Worm (Caenorhabditis elegans) whole organism, young adult: ENCODE results near the gene srd-47.

Source experiments
- B0035.1 ChIP-seq: sonication (generic microtip); optimal IDR thresholded peaks from 2 replicates; lab custom pipeline; 2016; ENCODE audit warnings: missing genetic modification characterization, mild to moderate bottlenecking, missing compliant biosample characterization, missing genotype, missing genetic modification reagents
- B0261.1 ChIP-seq: sonication (generic microtip); optimal IDR thresholded peaks from 2 replicates; lab custom pipeline; 2016; ENCODE audit warnings: mild to moderate bottlenecking, missing genetic modification characterization, moderate library complexity, missing compliant biosample characterization
- C06A6.2 ChIP-seq: fragments of 200-800 bp; sonication (Bioruptor generic); conservative IDR thresholded peaks from 2 replicates; pipeline ENCODE4 v1.3.6; 2022; ENCODE audit warnings: missing genetic modification characterization, missing compliant biosample characterization
- D2030.7 ChIP-seq: fragments of 200-800 bp; sonication (Bioruptor generic); IDR thresholded peaks from 2 replicates; pipeline ENCODE4 v1.3.6; 2022; ENCODE audit warnings: missing genetic modification reagents, missing genetic modification characterization, missing compliant biosample characterization
- F22D6.2 ChIP-seq: sonication (generic microtip); optimal IDR thresholded peaks from 2 replicates; lab custom pipeline; 2016; ENCODE audit warnings: mild to moderate bottlenecking, missing genetic modification characterization, missing compliant biosample characterization
- F23B12.7 ChIP-seq: sonication (generic microtip); optimal IDR thresholded peaks from 2 replicates; lab custom pipeline; 2017; ENCODE audit warnings: missing genetic modification characterization, mild to moderate bottlenecking, missing compliant biosample characterization, antibody characterized with exemption, moderate library complexity; ENCODE audit not compliant: insufficient read depth
- F33H1.4 ChIP-seq: fragments of 200-800 bp; sonication (Bioruptor generic); IDR thresholded peaks from 2 replicates; pipeline ENCODE4 v1.3.6; 2022; ENCODE audit warnings: missing genetic modification reagents, missing genetic modification characterization, missing compliant biosample characterization
- F49E8.2 ChIP-seq: sonication (generic microtip); optimal IDR thresholded peaks from 3 replicates; lab custom pipeline; 2017; ENCODE audit warnings: missing genetic modification characterization, mild to moderate bottlenecking, missing compliant biosample characterization, antibody characterized with exemption, moderate library complexity; ENCODE audit not compliant: insufficient read depth
- Y53G8AR.9 ChIP-seq: fragments of 200-800 bp; sonication (Bioruptor generic); conservative IDR thresholded peaks from 2 replicates; pipeline ENCODE4 v1.3.6; 2022; ENCODE audit warnings: missing genetic modification reagents, missing genetic modification characterization, missing compliant biosample characterization
- ama-1 ChIP-seq, 3 experiments: fragments of 150-350 bp in 1 of 3; sonication (generic microtip) in 2 of 3; optimal IDR thresholded peaks; 2 replicates each; lab custom pipeline; 2014 to 2018; ENCODE audit warnings: missing biosample characterization in 2 of 3, missing genetic modification characterization in 2 of 3, missing genetic modification reagents in 2 of 3
- bed-2 ChIP-seq: fragments of 200-800 bp; sonication (Bioruptor generic); IDR thresholded peaks from 2 replicates; pipeline ENCODE4 v1.3.6; 2022; ENCODE audit warnings: missing genetic modification reagents, missing genetic modification characterization, missing compliant biosample characterization
- ccch-3 ChIP-seq: fragments of 200-800 bp; sonication (Bioruptor generic); optimal IDR thresholded peaks from 2 replicates; lab custom pipeline; 2018; ENCODE audit warnings: mild to moderate bottlenecking, missing genetic modification characterization, missing compliant biosample characterization
- cebp-2 ChIP-seq: fragments of 200-800 bp; sonication (Bioruptor generic); IDR thresholded peaks from 2 replicates; pipeline ENCODE4 v1.3.6; 2022; ENCODE audit warnings: missing genetic modification characterization, missing compliant biosample characterization
- chd-7 ChIP-seq: sonication (generic microtip); optimal IDR thresholded peaks from 2 replicates; lab custom pipeline; 2016; ENCODE audit warnings: mild to moderate bottlenecking, missing genetic modification characterization, moderate library complexity, missing compliant biosample characterization
- dpl-1 ChIP-seq: fragments of 150-350 bp; optimal IDR thresholded peaks from 2 replicates; lab custom pipeline; 2014; ENCODE audit warnings: missing biosample characterization, missing genetic modification reagents, missing genetic modification characterization
- efl-1 ChIP-seq: fragments of 150-350 bp; optimal IDR thresholded peaks from 2 replicates; lab custom pipeline; 2014; ENCODE audit warnings: missing biosample characterization, missing genetic modification reagents, missing genetic modification characterization
- egl-18 ChIP-seq: fragments of 200-800 bp; sonication (Bioruptor generic); IDR thresholded peaks from 2 replicates; pipeline ENCODE4 v1.3.6; 2022; ENCODE audit warnings: missing genetic modification reagents, missing genetic modification characterization, missing compliant biosample characterization
- egl-44 ChIP-seq: fragments of 200-800 bp; sonication (Bioruptor generic); IDR thresholded peaks from 2 replicates; pipeline ENCODE4 v1.3.6; 2022; ENCODE audit warnings: missing genetic modification reagents, missing genetic modification characterization, missing compliant biosample characterization
- ets-4 ChIP-seq: fragments of 200-800 bp; sonication (Bioruptor generic); optimal IDR thresholded peaks from 2 replicates; lab custom pipeline; 2018; ENCODE audit warnings: mild to moderate bottlenecking, missing genetic modification characterization, missing compliant biosample characterization
- gei-17 ChIP-seq: fragments of 200-800 bp; sonication (Bioruptor generic); optimal IDR thresholded peaks from 2 replicates; lab custom pipeline; 2018; ENCODE audit warnings: mild to moderate bottlenecking, missing genetic modification characterization, missing compliant biosample characterization
- him-1 ChIP-seq: sonication (generic microtip); optimal IDR thresholded peaks from 2 replicates; lab custom pipeline; 2016; ENCODE audit warnings: missing genotype, missing genetic modification reagents, missing genetic modification characterization, missing compliant biosample characterization
- hlh-12 ChIP-seq: sonication (generic microtip); optimal IDR thresholded peaks from 2 replicates; lab custom pipeline; 2016; ENCODE audit warnings: missing genetic modification characterization, missing compliant biosample characterization
- hlh-26 ChIP-seq: fragments of 200-800 bp; sonication (Bioruptor generic); conservative IDR thresholded peaks from 2 replicates; pipeline ENCODE4 v1.3.6; 2022; ENCODE audit warnings: missing genetic modification reagents, missing genetic modification characterization, missing compliant biosample characterization
- let-526 ChIP-seq: fragments of 200-800 bp; sonication (Bioruptor generic); IDR thresholded peaks from 2 replicates; pipeline ENCODE4 v1.3.6; 2022; ENCODE audit warnings: missing genetic modification reagents, missing genetic modification characterization, missing compliant biosample characterization
- let-607 ChIP-seq, 2 experiments: fragments of 200-800 bp in 1 of 2; sonication (Bioruptor generic) in 1 of 2; sonication (generic microtip) in 1 of 2; optimal IDR thresholded peaks; 2 replicates each; lab custom pipeline; 2016 to 2018; ENCODE audit warnings: mild to moderate bottlenecking in 2 of 2, missing compliant biosample characterization in 2 of 2, missing genetic modification characterization in 2 of 2, moderate library complexity in 2 of 2, missing genotype in 1 of 2
- lin-40 ChIP-seq: sonication (generic microtip); optimal IDR thresholded peaks from 2 replicates; lab custom pipeline; 2016; ENCODE audit warnings: missing genetic modification characterization, mild to moderate bottlenecking, missing compliant biosample characterization, missing genotype, missing genetic modification reagents
- lin-54 ChIP-seq: fragments of 200-800 bp; sonication (Bioruptor generic); optimal IDR thresholded peaks from 2 replicates; lab custom pipeline; 2018; ENCODE audit warnings: mild to moderate bottlenecking, missing genetic modification characterization, missing compliant biosample characterization
- madf-10 ChIP-seq: sonication (generic microtip); optimal IDR thresholded peaks from 2 replicates; lab custom pipeline; 2016; ENCODE audit warnings: mild to moderate bottlenecking, missing genetic modification characterization, missing compliant biosample characterization
- madf-6 ChIP-seq: fragments of 200-800 bp; sonication (Bioruptor generic); IDR thresholded peaks from 2 replicates; pipeline ENCODE4 v1.3.6; 2022; ENCODE audit warnings: missing genetic modification reagents, missing genetic modification characterization, missing compliant biosample characterization
- madf-8 ChIP-seq: fragments of 200-800 bp; sonication (Bioruptor generic); conservative IDR thresholded peaks from 2 replicates; pipeline ENCODE4 v1.3.6; 2022; ENCODE audit warnings: missing genetic modification reagents, missing genetic modification characterization, missing compliant biosample characterization
- mel-28 ChIP-seq: sonication (generic microtip); optimal IDR thresholded peaks from 2 replicates; lab custom pipeline; 2016; ENCODE audit warnings: borderline replicate concordance, mild to moderate bottlenecking, missing genetic modification characterization, missing compliant biosample characterization
- nhr-27 ChIP-seq: fragments of 200-800 bp; sonication (Bioruptor generic); optimal IDR thresholded peaks from 2 replicates; lab custom pipeline; 2018; ENCODE audit warnings: mild to moderate bottlenecking, missing genetic modification characterization, moderate library complexity, missing compliant biosample characterization
- nhr-80 ChIP-seq: sonication (generic microtip); optimal IDR thresholded peaks from 2 replicates; lab custom pipeline; 2016; ENCODE audit warnings: missing genetic modification characterization, missing compliant biosample characterization
- pbrm-1 ChIP-seq: fragments of 200-800 bp; sonication (Bioruptor generic); IDR thresholded peaks from 2 replicates; pipeline ENCODE4 v1.3.6; 2022; ENCODE audit warnings: missing genetic modification reagents, missing genetic modification characterization, missing compliant biosample characterization
- snpc-1.1 ChIP-seq: sonication (generic microtip); optimal IDR thresholded peaks from 2 replicates; lab custom pipeline; 2017; ENCODE audit warnings: missing genetic modification characterization, mild to moderate bottlenecking, missing compliant biosample characterization, antibody characterized with exemption, moderate library complexity, missing genotype, missing genetic modification reagents; ENCODE audit not compliant: insufficient read depth
- snpc-3.4 ChIP-seq: sonication (generic microtip); optimal IDR thresholded peaks from 2 replicates; lab custom pipeline; 2017; ENCODE audit warnings: missing genetic modification characterization, mild to moderate bottlenecking, missing compliant biosample characterization, antibody characterized with exemption, moderate library complexity, missing genotype, missing genetic modification reagents
- snpc-4 ChIP-seq, 5 experiments: fragments of 150-350 bp in 1 of 5; sonication (generic microtip) in 4 of 5; optimal IDR thresholded peaks; 2 replicates each; lab custom pipeline; 2014 to 2018; ENCODE audit warnings: missing genetic modification characterization in 5 of 5, missing biosample characterization in 3 of 5, antibody characterized with exemption in 2 of 5, mild to moderate bottlenecking in 2 of 5, missing compliant biosample characterization in 2 of 5, missing genotype in 2 of 5, moderate library complexity in 2 of 5, missing genetic modification reagents in 1 of 5
- somi-1 ChIP-seq: fragments of 200-800 bp; sonication (Bioruptor generic); optimal IDR thresholded peaks from 2 replicates; lab custom pipeline; 2018; ENCODE audit warnings: mild to moderate bottlenecking, missing genetic modification characterization, missing compliant biosample characterization
- tlf-1 ChIP-seq: fragments of 200-800 bp; sonication (Bioruptor generic); optimal IDR thresholded peaks from 2 replicates; lab custom pipeline; 2018; ENCODE audit warnings: mild to moderate bottlenecking, missing genetic modification characterization, missing compliant biosample characterization
- unc-62 ChIP-seq: fragments of 150-350 bp; optimal IDR thresholded peaks from 2 replicates; lab custom pipeline; 2014; ENCODE audit warnings: missing biosample characterization, missing genetic modification reagents, missing genetic modification characterization
- zim-3 ChIP-seq: sonication (generic microtip); optimal IDR thresholded peaks from 2 replicates; lab custom pipeline; 2017; ENCODE audit warnings: mild to moderate bottlenecking, missing genetic modification characterization, moderate library complexity, missing compliant biosample characterization
- ztf-18 ChIP-seq: sonication (generic microtip); optimal IDR thresholded peaks from 2 replicates; lab custom pipeline; 2016; ENCODE audit warnings: missing genotype, mild to moderate bottlenecking, missing genetic modification characterization, missing compliant biosample characterization
- ztf-3 ChIP-seq: fragments of 200-800 bp; sonication (Bioruptor generic); optimal IDR thresholded peaks from 2 replicates; lab custom pipeline; 2018; ENCODE audit warnings: mild to moderate bottlenecking, missing genetic modification characterization, missing compliant biosample characterization

srd-47 gene

DNA sequence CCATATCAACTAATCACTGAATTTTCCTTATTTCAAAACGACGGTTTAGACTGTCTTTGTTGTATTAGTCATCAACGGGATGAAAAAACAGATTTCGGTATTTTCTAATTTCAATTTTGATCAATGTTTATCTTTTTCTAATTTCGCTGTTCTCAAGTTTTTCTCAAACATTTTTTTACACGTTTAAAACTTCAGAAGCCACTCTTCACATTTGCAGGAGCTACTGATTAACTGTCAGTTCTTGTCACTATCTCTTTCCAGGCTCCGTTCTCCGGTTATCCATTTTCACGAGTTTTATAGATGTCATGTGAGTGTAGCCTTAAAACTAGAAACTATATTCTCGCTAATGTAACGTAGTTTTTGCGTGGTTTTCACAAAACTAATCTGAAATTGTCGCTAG lies 42.9 kb upstream of the srd-47 start, which contains the start of gene C04B4.4:
TSS of gene C04B4.4 (plus strand) at position 301 of the 400 bp plus-strand sequence.
- no peak for TF ChIP-seq egl-18 (GFP tag; lab: Robert Waterston, UW)
- TF ChIP-seq F49E8.2 (tag; lab: Kevin White, UChicago), result no peak
- TF ChIP-seq nhr-27 (tag; lab: Kevin White, UChicago), result no peak
- no peak for TF ChIP-seq cebp-2 (GFP tag; lab: Robert Waterston, UW)
- no peak for TF ChIP-seq snpc-1.1 (tag; lab: Kevin White, UChicago)
- no peak for TF ChIP-seq Y53G8AR.9 (GFP tag; lab: Robert Waterston, UW)
- no peak for TF ChIP-seq ets-4 (GFP tag; lab: Kevin White, UChicago)
- TF ChIP-seq lin-54 (GFP tag; lab: Kevin White, UChicago), result no peak
- TF ChIP-seq F33H1.4 (GFP tag; lab: Robert Waterston, UW), result no peak
- TF ChIP-seq him-1 (tag; lab: Kevin White, UChicago), result no peak
- no peak for TF ChIP-seq nhr-80 (tag; lab: Kevin White, UChicago)
- TF ChIP-seq lin-40 (tag; lab: Kevin White, UChicago), result no peak
- no peak for TF ChIP-seq C06A6.2 (GFP tag; lab: Robert Waterston, UW)
- TF ChIP-seq ztf-3 (GFP tag; lab: Kevin White, UChicago), result no peak
- no peak for TF ChIP-seq somi-1 (GFP tag; lab: Kevin White, UChicago)
- TF ChIP-seq unc-62 (GFP tag; lab: Kevin White, UChicago), result no peak
- no peak for TF ChIP-seq dpl-1
- TF ChIP-seq zim-3 (tag; lab: Kevin White, UChicago), result no peak

DNA sequence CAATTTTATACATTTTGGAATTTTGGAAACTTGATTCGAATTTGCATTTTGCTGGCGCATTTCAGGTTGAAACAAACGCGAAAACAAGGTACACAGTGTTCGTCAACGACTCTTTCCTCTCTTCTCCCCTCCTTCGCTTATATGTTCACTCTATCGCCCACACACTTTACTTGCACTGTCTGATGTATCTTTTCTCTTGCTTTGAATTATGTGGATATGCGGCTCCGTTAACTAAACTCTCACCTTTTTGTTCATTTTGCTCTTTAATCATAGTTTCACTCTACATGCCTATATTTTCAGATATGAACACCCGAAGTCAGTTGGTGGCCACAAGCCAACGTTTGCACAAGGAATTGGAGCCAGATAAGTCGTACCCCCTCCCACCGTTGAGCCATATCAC lies 39.2 kb upstream of the srd-47 start, which contains the start of gene W06D11.1:
TSS of gene W06D11.1 (plus strand) at position 301 of the 400 bp plus-strand sequence.
- no peak for TF ChIP-seq mel-28 (tag; lab: Kevin White, UChicago)
- TF ChIP-seq dpl-1, result no peak
- TF ChIP-seq egl-44 (GFP tag; lab: Robert Waterston, UW), result no peak
- no peak for TF ChIP-seq madf-8 (GFP tag; lab: Robert Waterston, UW)
- no peak for TF ChIP-seq ztf-18 (tag; lab: Kevin White, UChicago)
- TF ChIP-seq let-607 (tag; optimal IDR thresholded peaks at IDR 0.05; lab: Kevin White, UChicago), result no peak
- TF ChIP-seq ama-1 (optimal IDR thresholded peaks at IDR 0.05; lab: Kevin White, UChicago), result no peak
- no peak for TF ChIP-seq ama-1 (GFP tag; optimal IDR thresholded peaks at IDR 0.05; lab: Kevin White, UChicago)
- no peak for TF ChIP-seq tlf-1 (GFP tag; lab: Kevin White, UChicago)
- TF ChIP-seq B0035.1 (tag; lab: Kevin White, UChicago), result no peak
- no peak for TF ChIP-seq efl-1 (GFP tag; lab: Kevin White, UChicago)
- no peak for TF ChIP-seq gei-17 (GFP tag; lab: Kevin White, UChicago)
- no peak for TF ChIP-seq madf-10 (tag; lab: Kevin White, UChicago)
- no peak for TF ChIP-seq snpc-3.4 (tag; lab: Kevin White, UChicago)
- no peak for TF ChIP-seq snpc-4 (GFP tag; optimal IDR thresholded peaks at IDR 0.05; lab: Kevin White, UChicago)
- no peak for TF ChIP-seq snpc-4 (tag; optimal IDR thresholded peaks at IDR 0.05; lab: Kevin White, UChicago)

DNA sequence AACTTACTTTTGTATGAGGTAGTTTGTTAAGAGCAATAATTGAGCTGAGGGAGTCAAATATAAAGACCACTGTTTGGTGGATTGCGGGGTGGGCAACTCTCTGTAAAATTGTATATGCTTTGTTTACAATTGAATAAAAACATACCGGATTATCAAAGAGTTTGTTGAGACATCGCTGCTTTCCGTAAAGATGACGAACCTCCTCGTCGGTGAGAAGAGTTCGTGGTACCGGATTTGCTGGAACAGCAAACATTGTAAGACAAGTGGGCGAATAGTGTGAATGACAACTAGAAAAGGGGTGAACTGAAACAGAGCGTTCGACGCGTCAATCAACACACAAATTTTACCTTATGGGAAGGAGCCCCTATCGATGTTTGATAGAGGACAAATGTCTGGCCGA lies 37.0 kb upstream of the srd-47 start, which contains the start of gene W06D11.2:
TSS of gene W06D11.2 (minus strand) at position 339 of the 400 bp plus-strand sequence.
- TF ChIP-seq madf-8 (GFP tag; lab: Robert Waterston, UW) (no peak), pbrm-1 (GFP tag; lab: Robert Waterston, UW) (no peak), ztf-3 (GFP tag; lab: Kevin White, UChicago) (no peak), madf-6 (no peak), ccch-3 (GFP tag; lab: Kevin White, UChicago) (no peak), chd-7 (tag; lab: Kevin White, UChicago) (no peak), let-526 (GFP tag; lab: Robert Waterston, UW) (no peak), lin-54 (GFP tag; lab: Kevin White, UChicago) (no peak), F22D6.2 (tag; lab: Kevin White, UChicago) (no peak), Y53G8AR.9 (GFP tag; lab: Robert Waterston, UW) (no peak), F49E8.2 (tag; lab: Kevin White, UChicago) (no peak), hlh-12 (tag; lab: Kevin White, UChicago) (no peak), bed-2 (GFP tag; lab: Robert Waterston, UW) (no peak), F23B12.7 (tag; lab: Kevin White, UChicago) (no peak), snpc-1.1 (tag; lab: Kevin White, UChicago) (no peak), B0261.1 (tag; lab: Kevin White, UChicago) (no peak), D2030.7 (GFP tag; lab: Robert Waterston, UW) (no peak), hlh-26 (no peak)
